Fruit fly (Drosophila melanogaster) whole organism, adult: Measurements from ENCODE around the gene CG4287.

ENCODE experiments used
- CG33017 ChIP-seq: fragments of 200-800 bp; sonication (Bioruptor generic); optimal IDR thresholded peaks from 2 replicates; lab custom pipeline; 2018; ENCODE audit warnings: missing biosample characterization, mild to moderate bottlenecking, missing genetic modification characterization, moderate library complexity
- cnc ChIP-seq, 2 experiments: fragments of >200 bp; optimal IDR thresholded peaks; 2 replicates each; lab custom pipeline; 2017
- ovo ChIP-seq: fragments of 200-800 bp; sonication (Bioruptor generic); optimal IDR thresholded peaks from 2 replicates; lab custom pipeline; 2016; ENCODE audit warnings: missing biosample characterization, missing genetic modification characterization

DNA sequence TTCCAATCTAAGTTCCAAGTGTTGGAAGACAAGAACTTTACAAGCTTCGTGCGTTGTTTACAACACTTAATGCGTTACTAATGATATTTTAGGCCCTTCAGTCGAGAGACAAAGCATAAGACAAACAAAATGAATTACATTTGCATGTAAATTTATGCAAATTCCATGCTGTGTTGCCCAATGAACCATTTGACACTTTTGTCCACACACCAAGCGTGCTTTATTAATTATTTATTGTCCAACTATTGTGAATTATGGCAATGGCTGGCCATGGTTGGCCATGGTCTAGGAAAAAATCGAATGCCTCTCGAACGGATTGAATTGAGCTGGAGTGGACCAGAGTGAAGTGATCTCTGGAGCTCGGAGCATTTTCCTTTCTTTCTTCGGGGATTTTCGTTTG lies 35.5 kb downstream of the CG4287 start:
- TF ChIP-seq cnc (optimal IDR thresholded peaks at IDR 0.05; lab: Kevin White, UChicago) (no peak), ovo (GFP tag; lab: Kevin White, UChicago) (no peak), CG33017 (no peak)
